Fruit fly (Drosophila melanogaster) whole organism, embryonic: ENCODE results near the gene RpL34b.

ENCODE experiments used
- CG13287 ChIP-seq: fragments of 200-800 bp; sonication (Bioruptor generic); IDR thresholded peaks from 2 replicates; pipeline ENCODE4 v1.3.6; 2022; ENCODE audit warnings: missing biosample characterization, missing genetic modification characterization; ENCODE audit not compliant: partially characterized antibody
- ranshi ChIP-seq: fragments of 200-800 bp; sonication (Bioruptor generic); IDR thresholded peaks from 2 replicates; pipeline ENCODE4 v1.3.6; 2022; ENCODE audit warnings: missing biosample characterization, missing genetic modification characterization

- no peak for TF ChIP-seq ranshi (GFP tag; lab: Robert Waterston, UW)
- TF ChIP-seq CG13287 (GFP tag; lab: Robert Waterston, UW): no peak
These were observed 36.6 kb upstream of the RpL34b start for dm6 chr3R:9437618-9438017.
